Fruit fly (Drosophila melanogaster) whole organism, prepupa: ENCODE data around the gene CG7556.

Experiments
- CG11762 ChIP-seq: fragments of 200-800 bp; sonication (Bioruptor generic); optimal IDR thresholded peaks from 3 replicates; lab custom pipeline; 2016; ENCODE audit warnings: missing biosample characterization, missing genetic modification characterization; ENCODE audit not compliant: insufficient read depth
- CG15336 ChIP-seq: fragments of 200-800 bp; sonication (Bioruptor generic); IDR thresholded peaks from 2 replicates; pipeline ENCODE4 v1.3.6; 2022; ENCODE audit warnings: missing biosample characterization, missing genetic modification characterization
- CG1621 ChIP-seq: fragments of 200-800 bp; sonication (Bioruptor generic); optimal IDR thresholded peaks from 3 replicates; lab custom pipeline; 2018; ENCODE audit warnings: missing biosample characterization, mild to moderate bottlenecking, missing genetic modification characterization
- CG16779 ChIP-seq: fragments of 200-800 bp; sonication (Bioruptor generic); optimal IDR thresholded peaks from 3 replicates; lab custom pipeline; 2017; ENCODE audit warnings: missing biosample characterization, mild to moderate bottlenecking, missing genetic modification characterization
- CG32006 ChIP-seq: fragments of 200-800 bp; sonication (Bioruptor generic); optimal IDR thresholded peaks from 3 replicates; lab custom pipeline; 2017; ENCODE audit warnings: missing biosample characterization, mild to moderate bottlenecking, missing genetic modification characterization
- CG3919 ChIP-seq: fragments of 200-800 bp; sonication (Bioruptor generic); optimal IDR thresholded peaks from 3 replicates; lab custom pipeline; 2016; ENCODE audit warnings: missing biosample characterization, missing genetic modification characterization
- CG4318 ChIP-seq: fragments of 200-800 bp; sonication (Bioruptor generic); optimal IDR thresholded peaks from 3 replicates; lab custom pipeline; 2017; ENCODE audit warnings: missing biosample characterization, mild to moderate bottlenecking, missing genetic modification characterization
- CG6163 ChIP-seq: fragments of 200-800 bp; sonication (Bioruptor generic); IDR thresholded peaks from 3 replicates; pipeline ENCODE4 v1.3.6; 2022; ENCODE audit warnings: missing biosample characterization, missing genetic modification characterization
- CG6792 ChIP-seq: fragments of 200-800 bp; sonication (Bioruptor generic); optimal IDR thresholded peaks from 3 replicates; lab custom pipeline; 2016; ENCODE audit warnings: missing biosample characterization, missing genetic modification characterization
- CG6854 ChIP-seq: fragments of 200-800 bp; sonication (Bioruptor generic); optimal IDR thresholded peaks from 2 replicates; lab custom pipeline; 2017; ENCODE audit warnings: missing biosample characterization, mild to moderate bottlenecking, missing genetic modification characterization
- CG8119 ChIP-seq: fragments of 200-800 bp; sonication (Bioruptor generic); IDR thresholded peaks from 3 replicates; pipeline ENCODE4 v1.3.6; 2022; ENCODE audit warnings: missing biosample characterization, missing genetic modification characterization
- CG8319 ChIP-seq: fragments of 200-800 bp; sonication (Bioruptor generic); optimal IDR thresholded peaks from 3 replicates; lab custom pipeline; 2016; ENCODE audit warnings: missing biosample characterization, missing genetic modification characterization
- CG9139 ChIP-seq: fragments of 200-800 bp; sonication (Bioruptor generic); optimal IDR thresholded peaks from 3 replicates; lab custom pipeline; 2017; ENCODE audit warnings: missing biosample characterization, mild to moderate bottlenecking, missing genetic modification characterization
- Eip75B ChIP-seq: fragments of 200-800 bp; sonication (Bioruptor generic); optimal IDR thresholded peaks from 3 replicates; lab custom pipeline; 2016; ENCODE audit warnings: missing biosample characterization, missing genetic modification characterization
- Eip78C ChIP-seq: fragments of 200-800 bp; sonication (Bioruptor generic); peaks from one replicate; lab custom pipeline; 2016; ENCODE audit warnings: missing biosample characterization, missing genetic modification characterization
- Eip93F ChIP-seq: fragments of 200-800 bp; sonication (Bioruptor generic); optimal IDR thresholded peaks from 2 replicates; lab custom pipeline; 2016; ENCODE audit warnings: missing biosample characterization, mild to moderate bottlenecking, missing genetic modification characterization
- Ets21C ChIP-seq: fragments of 200-800 bp; sonication (Bioruptor generic); optimal IDR thresholded peaks from 3 replicates; lab custom pipeline; 2016; ENCODE audit warnings: missing biosample characterization, missing genetic modification characterization
- Ets96B ChIP-seq: fragments of 200-800 bp; optimal IDR thresholded peaks from 2 replicates; lab custom pipeline; 2019; ENCODE audit warnings: missing biosample characterization, mild to moderate bottlenecking, missing genetic modification characterization, moderate library complexity
- Gug ChIP-seq: fragments of 200-800 bp; sonication (Bioruptor generic); IDR thresholded peaks from 2 replicates; pipeline ENCODE4 v1.3.6; 2022; ENCODE audit warnings: missing biosample characterization, missing genetic modification characterization
- Hr38 ChIP-seq: sonication (Bioruptor generic); optimal IDR thresholded peaks from 2 replicates; lab custom pipeline; 2016; ENCODE audit warnings: missing biosample characterization, missing genetic modification characterization
- Hr39 ChIP-seq: fragments of 200-800 bp; sonication (Bioruptor generic); optimal IDR thresholded peaks from 2 replicates; lab custom pipeline; 2016; ENCODE audit warnings: missing biosample characterization, missing genetic modification characterization
- Hr4 ChIP-seq: fragments of 200-800 bp; sonication (Bioruptor generic); optimal IDR thresholded peaks from 3 replicates; lab custom pipeline; 2016; ENCODE audit warnings: missing biosample characterization, missing genetic modification characterization
- Met ChIP-seq: fragments of 200-800 bp; sonication (Bioruptor generic); optimal IDR thresholded peaks from 3 replicates; lab custom pipeline; 2016; ENCODE audit warnings: missing biosample characterization, missing genetic modification characterization
- Sox102F ChIP-seq: fragments of 200-800 bp; sonication (Bioruptor generic); optimal IDR thresholded peaks from 2 replicates; lab custom pipeline; 2016; ENCODE audit warnings: missing biosample characterization, mild to moderate bottlenecking, missing genetic modification characterization
- cyc ChIP-seq: fragments of 200-800 bp; sonication (Bioruptor generic); optimal IDR thresholded peaks from 3 replicates; lab custom pipeline; 2016; ENCODE audit warnings: missing biosample characterization, missing genetic modification characterization
- dsx ChIP-seq: fragments of 200-800 bp; optimal IDR thresholded peaks from 3 replicates; lab custom pipeline; 2019; ENCODE audit warnings: missing biosample characterization, mild to moderate bottlenecking, missing genetic modification characterization, moderate library complexity; ENCODE audit not compliant: poor library complexity, severe bottlenecking
- eg ChIP-seq: fragments of 200-800 bp; sonication (Bioruptor generic); IDR thresholded peaks from 3 replicates; pipeline ENCODE4 v1.3.6; 2022; ENCODE audit warnings: missing biosample characterization, missing genetic modification characterization
- fd85E ChIP-seq: fragments of 200-800 bp; sonication (Bioruptor generic); optimal IDR thresholded peaks from 3 replicates; lab custom pipeline; 2016; ENCODE audit warnings: missing biosample characterization, missing genetic modification characterization
- lz ChIP-seq: fragments of 200-800 bp; sonication (Bioruptor generic); optimal IDR thresholded peaks from 3 replicates; lab custom pipeline; 2016; ENCODE audit warnings: missing biosample characterization, missing genetic modification characterization
- net ChIP-seq: fragments of 200-800 bp; sonication (Bioruptor generic); optimal IDR thresholded peaks from 3 replicates; lab custom pipeline; 2016; ENCODE audit warnings: missing biosample characterization, missing genetic modification characterization
- spab ChIP-seq: fragments of 200-800 bp; sonication (Bioruptor generic); optimal IDR thresholded peaks from 2 replicates; lab custom pipeline; 2017; ENCODE audit warnings: missing biosample characterization, mild to moderate bottlenecking, missing genetic modification characterization, missing genetic modification reagents
- ss ChIP-seq, 2 experiments: fragments of 200-800 bp; sonication (Bioruptor generic); optimal IDR thresholded peaks; 2 replicates in 1 of 2; 3 replicates in 1 of 2; lab custom pipeline; 2017 to 2018; ENCODE audit warnings: mild to moderate bottlenecking in 2 of 2, missing biosample characterization in 2 of 2, missing genetic modification characterization in 2 of 2, moderate library complexity in 1 of 2
- svp ChIP-seq: fragments of 200-800 bp; sonication (Bioruptor generic); peaks from one replicate; lab custom pipeline; 2016; ENCODE audit warnings: missing biosample characterization, missing genetic modification characterization
- topi ChIP-seq: fragments of 200-800 bp; sonication (Bioruptor generic); optimal IDR thresholded peaks from 3 replicates; lab custom pipeline; 2016; ENCODE audit warnings: missing biosample characterization, missing genetic modification characterization

CG7556 gene

dm6 chrX:19224580-19225303 lies 45.1 kb upstream of the CG7556 start (continued):
- TF ChIP-seq Ets96B (tag; lab: Kevin White, UChicago) = peak; percentile 56
- peak; percentile 85 for TF ChIP-seq CG32006 (GFP tag; lab: Kevin White, UChicago)
- no peak for TF ChIP-seq Hr38 (GFP tag; lab: Kevin White, UChicago)
- peak; percentile 34 for TF ChIP-seq CG6792 (GFP tag; lab: Kevin White, UChicago)
- peak; percentile 37 for TF ChIP-seq Eip75B
- peak; percentile 41 for TF ChIP-seq topi (GFP tag; lab: Kevin White, UChicago)
- TF ChIP-seq CG9139 (GFP tag; lab: Kevin White, UChicago) = no peak
- no peak for TF ChIP-seq fd85E (GFP tag; lab: Kevin White, UChicago)
- TF ChIP-seq CG4318 = peak; percentile 75

- TF ChIP-seq svp (GFP tag; lab: Kevin White, UChicago) (peak; percentile 47), spab (no peak)
Measured at dm6 chrX:19220963-19221572, 41.4 kb upstream of the CG7556 start.

dm6 chrX:19220415-19220814 lies 40.8 kb upstream of the CG7556 start, which contains the start of gene CG7884:
Gene CG7884 (plus strand): TSS chrX:19220622.
- TF ChIP-seq CG8119 (GFP tag; lab: Robert Waterston, UW) (peak; percentile 48; the same call in 1 of the 3 replicates), Eip78C (GFP tag; lab: Kevin White, UChicago) (peak; percentile 21), CG6163 (GFP tag; lab: Robert Waterston, UW) (peak; percentile 51; the same call in 1 of the 3 replicates), CG1621 (tag; lab: Kevin White, UChicago) (peak; percentile 67), CG9139 (GFP tag; lab: Kevin White, UChicago) (peak; percentile 31), Sox102F (peak; percentile 34), CG8319 (GFP tag; lab: Kevin White, UChicago) (no peak), Met (GFP tag; lab: Kevin White, UChicago) (peak; percentile 20), eg (GFP tag; lab: Robert Waterston, UW) (peak; percentile 24; the same call in 1 of the 3 replicates), net (GFP tag; lab: Kevin White, UChicago) (peak; percentile 12), CG4318 (no peak), lz (no peak), CG15336 (GFP tag; lab: Robert Waterston, UW) (peak; percentile 41; the same call in 1 of the 2 replicates), CG6854 (peak; percentile 59), Hr4 (GFP tag; lab: Kevin White, UChicago) (no peak), dsx (peak; percentile 48), CG11762 (GFP tag; lab: Kevin White, UChicago) (no peak), ss (GFP tag; optimal IDR thresholded peaks at IDR 0.05; lab: Kevin White, UChicago) (peak; percentile 14 to 46), Hr39 (GFP tag; lab: Kevin White, UChicago) (no peak), CG3919 (GFP tag; lab: Kevin White, UChicago) (peak; percentile 7), Ets96B (tag; lab: Kevin White, UChicago) (no peak), cyc (no peak)

dm6 chrX:19216671-19217070 lies 37.0 kb upstream of the CG7556 start:
- TF ChIP-seq CG16779 (tag; lab: Kevin White, UChicago) (no peak), Hr39 (GFP tag; lab: Kevin White, UChicago) (no peak)

dm6 chrX:19215215-19215614 lies 35.6 kb upstream of the CG7556 start, which contains the start of gene Muc18B:
Gene Muc18B (plus strand): TSS chrX:19215515.
- TF ChIP-seq Ets21C (GFP tag; lab: Kevin White, UChicago) (no peak), Gug (GFP tag; lab: Robert Waterston, UW) (no peak), CG6854 (no peak), CG6163 (GFP tag; lab: Robert Waterston, UW) (no peak), Eip93F (GFP tag; lab: Kevin White, UChicago) (no peak)
- TF ChIP-seq, all 60 proteins: peak for 0
